Worm (Caenorhabditis elegans) whole organism, early embryonic: ENCODE measurements around the gene F41G4.7.

ENCODE experiments used
- ama-1 ChIP-seq: fragments of 150-350 bp; optimal IDR thresholded peaks from 2 replicates; lab custom pipeline; 2014
- hmbx-1 ChIP-seq: sonication (generic microtip); optimal IDR thresholded peaks from 2 replicates; lab custom pipeline; 2016; ENCODE audit warnings: mild to moderate bottlenecking, missing genetic modification characterization, missing compliant biosample characterization
- tbx-11 ChIP-seq: fragments of 200-800 bp; sonication (Bioruptor generic); IDR thresholded peaks from 2 replicates; pipeline ENCODE4 v1.3.6; 2022; ENCODE audit warnings: missing genetic modification characterization, missing compliant biosample characterization

ce11 chrX:16865016-16865415, 28.8 kb upstream of the F41G4.7 start:
- TF ChIP-seq ama-1 (lab: Kevin White, UChicago) (no peak), hmbx-1 (tag; lab: Kevin White, UChicago) (no peak), tbx-11 (GFP tag; lab: Robert Waterston, UW) (no peak)
